Worm (Caenorhabditis elegans): ENCODE results near the gene ubh-2.
A peak's percentile ranks its signal among the peaks of the same experiment; 100 is the strongest.

DNA sequence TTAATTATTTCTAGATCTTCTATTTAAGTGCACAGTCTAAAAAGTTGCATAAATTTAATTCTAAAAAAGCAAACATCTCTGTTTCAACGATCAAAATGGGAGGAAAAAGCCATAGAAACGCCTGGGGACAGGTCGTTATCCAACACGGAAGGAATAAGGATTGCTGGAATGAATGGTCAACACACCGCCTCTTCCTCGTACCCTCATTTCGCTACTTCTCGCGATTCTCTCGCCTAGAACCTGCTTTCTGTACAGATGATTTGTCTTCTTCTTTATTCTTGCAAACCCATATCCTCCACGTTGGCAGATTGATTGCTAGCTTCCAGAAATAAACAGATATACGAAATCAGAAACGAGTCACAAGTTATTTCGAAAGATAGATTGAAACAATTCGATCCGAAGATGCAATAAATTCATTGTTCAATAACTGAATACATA is 5.3 kb upstream of the ubh-2 start, which contains the start of gene dpy-11:
- no peak for TF ChIP-seq nhr-10 (tag; optimal IDR thresholded peaks at IDR 0.05)
- no peak for TF ChIP-seq unc-39 (tag; optimal IDR thresholded peaks at IDR 0.05)
- peak; percentile 81 for TF ChIP-seq mep-1 (tag; optimal IDR thresholded peaks at IDR 0.05)
- TF ChIP-seq fos-1 (tag; optimal IDR thresholded peaks at IDR 0.05) = no peak
- peak; percentile 49; the same call in 1 of the 2 replicates for TF ChIP-seq mdt-29 (GFP tag; IDR thresholded peaks at IDR 0.05)
- TF ChIP-seq nhr-41 (GFP tag; IDR thresholded peaks at IDR 0.05) = no peak
- TF ChIP-seq nhr-48 (tag; optimal IDR thresholded peaks at IDR 0.05) = peak; percentile 44
- TF ChIP-seq lin-13 (GFP tag; optimal IDR thresholded peaks at IDR 0.05) = peak; percentile 49
- TF ChIP-seq lin-15B (tag; optimal IDR thresholded peaks at IDR 0.05) = no peak
- TF ChIP-seq ama-1 (optimal IDR thresholded peaks at IDR 0.05) = peak; percentile 98
- no peak for TF ChIP-seq nhr-76 (tag; optimal IDR thresholded peaks at IDR 0.05)
- no peak for TF ChIP-seq vab-7 (GFP tag; IDR thresholded peaks at IDR 0.05)
- peak; percentile 81 for TF ChIP-seq T26A8.4 (GFP tag; IDR thresholded peaks at IDR 0.05)
